Worm (Caenorhabditis elegans) whole organism, early embryonic: Measurements from ENCODE around the gene sto-6.

Experiments used
- aly-1 ChIP-seq: sonication (generic microtip); optimal IDR thresholded peaks from 2 replicates; lab custom pipeline; 2016; ENCODE audit warnings: missing genetic modification characterization, missing compliant biosample characterization
- ama-1 ChIP-seq: fragments of 150-350 bp; optimal IDR thresholded peaks from 2 replicates; lab custom pipeline; 2014
- ceh-36 ChIP-seq: sonication (generic microtip); optimal IDR thresholded peaks from 2 replicates; lab custom pipeline; 2016; ENCODE audit warnings: missing genetic modification characterization, inconsistent platforms, missing compliant biosample characterization
- ets-7 ChIP-seq: sonication (generic microtip); optimal IDR thresholded peaks from 2 replicates; lab custom pipeline; 2016; ENCODE audit warnings: missing genotype, missing genetic modification characterization, missing compliant biosample characterization
- hmg-4 ChIP-seq: fragments of 200-800 bp; sonication (Bioruptor generic); optimal IDR thresholded peaks from 2 replicates; lab custom pipeline; 2018; ENCODE audit warnings: mild to moderate bottlenecking, missing genetic modification characterization, missing compliant biosample characterization
- scrt-1 ChIP-seq: fragments of 200-800 bp; sonication (Bioruptor generic); IDR thresholded peaks from 2 replicates; pipeline ENCODE4 v1.3.6; 2022; ENCODE audit warnings: missing genetic modification characterization, missing compliant biosample characterization
- sea-1 ChIP-seq: fragments of 200-800 bp; sonication (Bioruptor generic); conservative IDR thresholded peaks from 2 replicates; pipeline ENCODE4 v1.3.6; 2022; ENCODE audit warnings: missing genetic modification characterization, missing compliant biosample characterization
- tbx-37 ChIP-seq: fragments of 200-800 bp; sonication (Bioruptor generic); conservative IDR thresholded peaks from 2 replicates; pipeline ENCODE4 v1.3.6; 2022; ENCODE audit warnings: missing genetic modification reagents, missing genetic modification characterization, missing compliant biosample characterization
- tra-4 ChIP-seq: sonication (generic microtip); optimal IDR thresholded peaks from 2 replicates; lab custom pipeline; 2017; ENCODE audit warnings: missing genetic modification characterization, missing compliant biosample characterization

ce11 chrX:11666545-11667177, 34.5 kb downstream of the sto-6 start, which contains the start of gene noca-2:
- TF ChIP-seq ama-1 (lab: Kevin White, UChicago) (no peak), aly-1 (tag; lab: Kevin White, UChicago) (no peak), ceh-36 (tag; lab: Kevin White, UChicago) (no peak), scrt-1 (GFP tag; lab: Robert Waterston, UW) (no peak), ets-7 (tag; lab: Kevin White, UChicago) (no peak), tra-4 (tag; lab: Kevin White, UChicago) (no peak), tbx-37 (GFP tag; lab: Robert Waterston, UW) (no peak), hmg-4 (GFP tag; lab: Kevin White, UChicago) (peak; percentile 64), sea-1 (GFP tag; lab: Robert Waterston, UW) (no peak)
